Worm (Caenorhabditis elegans): ENCODE measurements around the gene srh-246.

The srh-246 gene

DNA sequence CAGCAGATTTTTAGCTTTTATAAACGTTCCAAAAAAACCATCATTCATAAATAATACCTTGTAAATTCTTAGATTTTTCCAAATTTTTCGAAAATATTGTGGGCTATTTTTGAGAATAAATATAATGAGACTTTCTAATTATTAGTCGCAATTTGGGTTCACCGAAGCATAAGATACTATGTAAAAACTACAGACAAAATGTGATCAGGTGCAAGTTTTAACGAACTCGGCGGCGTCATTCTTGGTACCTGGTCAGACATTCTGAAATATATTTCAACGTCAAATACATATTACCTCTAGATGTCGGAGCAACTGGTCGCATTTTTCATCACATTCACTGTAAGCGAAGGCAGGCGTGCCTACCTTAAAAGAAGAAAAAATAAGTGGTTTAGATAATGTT lies 24.5 kb upstream of the srh-246 start, which contains the start of gene srx-23:
Gene srx-23 (plus strand): TSS at position 301 of the 400 bp plus-strand sequence.
- TF ChIP-seq tbx-8 (GFP tag; optimal IDR thresholded peaks at IDR 0.05), result no peak
- TF ChIP-seq nhr-12 (tag; optimal IDR thresholded peaks at IDR 0.05), result no peak
- no peak for TF ChIP-seq zip-8 (tag; optimal IDR thresholded peaks at IDR 0.05)
- TF ChIP-seq snpc-4 (tag; optimal IDR thresholded peaks at IDR 0.05), result no peak
- no peak for TF ChIP-seq cnd-1 (tag; optimal IDR thresholded peaks at IDR 0.05)
- no peak for TF ChIP-seq lin-13 (tag; optimal IDR thresholded peaks at IDR 0.05)
- TF ChIP-seq flh-1 (GFP tag; optimal IDR thresholded peaks at IDR 0.05), result no peak
- no peak for TF ChIP-seq hlh-1 (tag; optimal IDR thresholded peaks at IDR 0.05)
- TF ChIP-seq mls-2 (tag; optimal IDR thresholded peaks at IDR 0.05), result no peak
- TF ChIP-seq ceh-43 (GFP tag; optimal IDR thresholded peaks at IDR 0.05), result no peak
- TF ChIP-seq ceh-83 (GFP tag; optimal IDR thresholded peaks at IDR 0.05), result no peak
- no peak for TF ChIP-seq blmp-1 (tag; optimal IDR thresholded peaks at IDR 0.05)
- TF ChIP-seq nhr-28 (tag; optimal IDR thresholded peaks at IDR 0.05), result no peak
- TF ChIP-seq bed-3 (GFP tag; optimal IDR thresholded peaks at IDR 0.05), result no peak
- TF ChIP-seq sptf-1 (tag; optimal IDR thresholded peaks at IDR 0.05), result no peak

ce11 chrV:679663-680062 lies 22.1 kb upstream of the srh-246 start, which contains the start of gene srx-22:
srx-22 (plus strand) TSS chrV:679963.
- TF ChIP-seq lsy-2 (tag; optimal IDR thresholded peaks at IDR 0.05) (no peak), blmp-1 (tag; optimal IDR thresholded peaks at IDR 0.05) (no peak), mab-5 (tag; optimal IDR thresholded peaks at IDR 0.05) (no peak), unc-120 (tag; optimal IDR thresholded peaks at IDR 0.05; ENCODE audit: poor library complexity, severe bottlenecking) (no peak), sem-2 (GFP tag; optimal IDR thresholded peaks at IDR 0.05) (no peak), hlh-1 (tag; optimal IDR thresholded peaks at IDR 0.05) (no peak), mep-1 (tag; optimal IDR thresholded peaks at IDR 0.05) (no peak)

ce11 chrV:676550-677084 lies 19.0 kb upstream of the srh-246 start, which contains the start of the genes fbxa-72 and srx-21:
fbxa-72 (minus strand) TSS chrV:676753.
srx-21 (plus strand) TSS chrV:677034.
- TF ChIP-seq unc-39 (tag; optimal IDR thresholded peaks at IDR 0.05) (no peak), tbx-8 (GFP tag; optimal IDR thresholded peaks at IDR 0.05) (no peak), pha-4 (tag; optimal IDR thresholded peaks at IDR 0.05) (no peak), ham-2 (GFP tag; optimal IDR thresholded peaks at IDR 0.05) (no peak), nhr-2 (tag; optimal IDR thresholded peaks at IDR 0.05) (no peak), ceh-43 (GFP tag; optimal IDR thresholded peaks at IDR 0.05) (no peak), sem-2 (GFP tag; optimal IDR thresholded peaks at IDR 0.05) (no peak), drap-1 (GFP tag; optimal IDR thresholded peaks at IDR 0.05) (no peak), hlh-1 (tag; optimal IDR thresholded peaks at IDR 0.05) (no peak), ces-1 (GFP tag; optimal IDR thresholded peaks at IDR 0.05) (no peak)

ce11 chrV:676090-676489 lies 18.5 kb upstream of the srh-246 start:
- TF ChIP-seq mep-1 (tag; optimal IDR thresholded peaks at IDR 0.05), result no peak
- TF ChIP-seq zip-8 (tag; optimal IDR thresholded peaks at IDR 0.05), result no peak

ce11 chrV:674213-674612 lies 16.6 kb upstream of the srh-246 start, which contains the start of gene sru-25:
sru-25 (minus strand) TSS chrV:674313.
- no peak for TF ChIP-seq snpc-4 (tag; optimal IDR thresholded peaks at IDR 0.05)
- no peak for TF ChIP-seq nhr-12 (tag; optimal IDR thresholded peaks at IDR 0.05)
- no peak for TF ChIP-seq tbx-8 (GFP tag; optimal IDR thresholded peaks at IDR 0.05)
- no peak for TF ChIP-seq pha-4 (tag; optimal IDR thresholded peaks at IDR 0.05)
- no peak for TF ChIP-seq ham-2 (GFP tag; optimal IDR thresholded peaks at IDR 0.05)
- no peak for TF ChIP-seq lsy-2 (tag; optimal IDR thresholded peaks at IDR 0.05)
- no peak for TF ChIP-seq mep-1 (tag; optimal IDR thresholded peaks at IDR 0.05)
- no peak for TF ChIP-seq ztf-11 (tag; optimal IDR thresholded peaks at IDR 0.05)
- no peak for TF ChIP-seq elt-3 (tag; optimal IDR thresholded peaks at IDR 0.05)
- TF ChIP-seq drap-1 (GFP tag; optimal IDR thresholded peaks at IDR 0.05), result no peak
- no peak for TF ChIP-seq nhr-237 (tag; optimal IDR thresholded peaks at IDR 0.05)
- no peak for TF ChIP-seq nhr-76 (tag; optimal IDR thresholded peaks at IDR 0.05)
- TF ChIP-seq mab-5 (tag; optimal IDR thresholded peaks at IDR 0.05), result no peak
- no peak for TF ChIP-seq sem-2 (GFP tag; optimal IDR thresholded peaks at IDR 0.05)
- no peak for TF ChIP-seq unc-120 (tag; optimal IDR thresholded peaks at IDR 0.05; ENCODE audit: poor library complexity, severe bottlenecking)
- no peak for TF ChIP-seq mls-2 (tag; optimal IDR thresholded peaks at IDR 0.05)
- no peak for TF ChIP-seq zip-8 (tag; optimal IDR thresholded peaks at IDR 0.05)

All from whole organism, mixed stage, embryonic.